Fruit fly (Drosophila melanogaster): ENCODE results near the gene Bub3.

The Bub3 gene

dm6 chr3R:29724745-29725144 is 49.5 kb upstream of the Bub3 start, which contains the start of the genes Naa40 and CG18731 (continued):
- no peak for TF ChIP-seq Xrp1 (GFP tag; IDR thresholded peaks at IDR 0.05)
- TF ChIP-seq tio (GFP tag; optimal IDR thresholded peaks at IDR 0.05) = no peak
- TF ChIP-seq Dref (GFP tag; IDR thresholded peaks at IDR 0.05) = peak; percentile 71
- no peak for TF ChIP-seq slbo (GFP tag; IDR thresholded peaks at IDR 0.05)
- peak; percentile 71 for TF ChIP-seq Scr (GFP tag; IDR thresholded peaks at IDR 0.05; ENCODE audit: partially characterized antibody)
- no peak for TF ChIP-seq CG15269 (tag; optimal IDR thresholded peaks at IDR 0.05)
- TF ChIP-seq slp2 (GFP tag; optimal IDR thresholded peaks at IDR 0.05) = no peak
- peak; percentile 38 for TF ChIP-seq stwl (tag; optimal IDR thresholded peaks at IDR 0.05)
- TF ChIP-seq H15 (GFP tag; IDR thresholded peaks at IDR 0.05) = no peak
- TF ChIP-seq CG12769 (tag; optimal IDR thresholded peaks at IDR 0.05) = no peak
- TF ChIP-seq CG6765 (GFP tag; optimal IDR thresholded peaks at IDR 0.05) = no peak
- no peak for TF ChIP-seq cg (GFP tag; optimal IDR thresholded peaks at IDR 0.05)
- no peak for TF ChIP-seq CG7745 (tag; optimal IDR thresholded peaks at IDR 0.05)
- TF ChIP-seq HHEX (GFP tag; optimal IDR thresholded peaks at IDR 0.05) = no peak
- TF ChIP-seq Dll (GFP tag; IDR thresholded peaks at IDR 0.05; ENCODE audit: partially characterized antibody) = peak; percentile 66; the same call in 3 of the 4 replicates
- TF ChIP-seq CG34224 (GFP tag; IDR thresholded peaks at IDR 0.05; ENCODE audit: partially characterized antibody) = peak; percentile 59
- no peak for TF ChIP-seq CG18476 (GFP tag; optimal IDR thresholded peaks at IDR 0.05)
- TF ChIP-seq gfzf (GFP tag; optimal IDR thresholded peaks at IDR 0.05) = peak; percentile 77
- no peak for TF ChIP-seq odd (GFP tag; optimal IDR thresholded peaks at IDR 0.05)
- peak; percentile 71 for TF ChIP-seq bbx (GFP tag; IDR thresholded peaks at IDR 0.05; ENCODE audit: partially characterized antibody)
- TF ChIP-seq slou (GFP tag; optimal IDR thresholded peaks at IDR 0.05) = no peak
- peak; percentile 62 for TF ChIP-seq sna (GFP tag; IDR thresholded peaks at IDR 0.05; ENCODE audit: partially characterized antibody)
- peak; percentile 39; the same call in 1 of the 3 replicates for TF ChIP-seq row (GFP tag; IDR thresholded peaks at IDR 0.05)
- no peak for TF ChIP-seq Hmr (GFP tag; optimal IDR thresholded peaks at IDR 0.05)
- TF ChIP-seq E2f1 (GFP tag; IDR thresholded peaks at IDR 0.05) = peak; percentile 73
- TF ChIP-seq ind (GFP tag; optimal IDR thresholded peaks at IDR 0.05) = no peak
- no peak for TF ChIP-seq mld (GFP tag; IDR thresholded peaks at IDR 0.05; ENCODE audit: partially characterized antibody)
- no peak; the same call in 2 of the 3 replicates for TF ChIP-seq zen2 (GFP tag; IDR thresholded peaks at IDR 0.05; ENCODE audit: partially characterized antibody)
- TF ChIP-seq fd102C (GFP tag; optimal IDR thresholded peaks at IDR 0.05) = no peak
- no peak for TF ChIP-seq CG10147 (GFP tag; optimal IDR thresholded peaks at IDR 0.05)
- no peak for TF ChIP-seq CG10959 (GFP tag; IDR thresholded peaks at IDR 0.05)
- peak; percentile 17 for TF ChIP-seq Sin3A (optimal IDR thresholded peaks at IDR 0.05)
- TF ChIP-seq phol (tag; optimal IDR thresholded peaks at IDR 0.05) = peak; percentile 18
- peak; percentile 74 for TF ChIP-seq amos (GFP tag; IDR thresholded peaks at IDR 0.05; ENCODE audit: partially characterized antibody)
- no peak for TF ChIP-seq Lim3 (GFP tag; IDR thresholded peaks at IDR 0.05)
- no peak for TF ChIP-seq scrt (GFP tag; optimal IDR thresholded peaks at IDR 0.05)
- no peak for TF ChIP-seq CG13424 (tag; optimal IDR thresholded peaks at IDR 0.05)
- TF ChIP-seq CG18764 (GFP tag; optimal IDR thresholded peaks at IDR 0.05) = no peak
- TF ChIP-seq Spps (tag; optimal IDR thresholded peaks at IDR 0.05) = no peak
- peak; percentile 79 for TF ChIP-seq CG13287 (GFP tag; IDR thresholded peaks at IDR 0.05; ENCODE audit: partially characterized antibody)
- TF ChIP-seq CG2129 (GFP tag; IDR thresholded peaks at IDR 0.05; ENCODE audit: partially characterized antibody) = peak; percentile 48; the same call in 1 of the 2 replicates
- no peak for TF ChIP-seq croc (GFP tag; conservative IDR thresholded peaks at IDR 0.05)
- TF ChIP-seq MBD-R2 (GFP tag; IDR thresholded peaks at IDR 0.05) = peak; percentile 75
- TF ChIP-seq dm (GFP tag; optimal IDR thresholded peaks at IDR 0.05) = no peak
- no peak for TF ChIP-seq CG11247 (GFP tag; IDR thresholded peaks at IDR 0.05)
- peak; percentile 36; the same call in 1 of the 3 replicates for TF ChIP-seq CG34422 (GFP tag; IDR thresholded peaks at IDR 0.05)
- no peak for TF ChIP-seq CG16815 (GFP tag; optimal IDR thresholded peaks at IDR 0.05)
- no peak for TF ChIP-seq D19B (GFP tag; optimal IDR thresholded peaks at IDR 0.05)
- TF ChIP-seq HLH4C (GFP tag; IDR thresholded peaks at IDR 0.05; ENCODE audit: partially characterized antibody) = peak; percentile 48
- no peak for TF ChIP-seq ac (GFP tag; optimal IDR thresholded peaks at IDR 0.05)
